Worm (Caenorhabditis elegans): ENCODE results near the gene prmt-5.

DNA sequence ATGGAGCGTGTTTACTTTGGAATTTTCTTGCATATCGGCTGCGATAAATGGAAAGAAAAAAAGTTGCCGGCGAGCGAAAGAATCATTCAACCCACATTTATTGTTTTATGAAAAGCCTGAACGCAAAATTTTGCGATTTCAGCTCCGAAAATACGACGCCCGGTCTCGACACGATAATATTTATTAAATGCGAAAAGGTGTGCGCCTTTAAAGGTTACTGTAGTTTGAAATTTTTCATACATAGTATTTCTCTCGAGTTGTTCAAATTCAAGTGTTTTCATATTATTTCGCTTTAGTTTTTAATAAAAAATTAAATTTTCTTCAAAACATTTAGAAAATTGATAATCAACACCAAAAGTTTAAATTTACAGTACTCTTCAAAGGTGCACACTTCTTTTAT, 21.4 kb upstream of the prmt-5 start, which contains the start of gene syx-16:
- TF ChIP-seq med-1 (GFP tag; optimal IDR thresholded peaks at IDR 0.05; ENCODE audit: insufficient read depth), result no peak
- TF ChIP-seq tab-1 (GFP tag; IDR thresholded peaks at IDR 0.05), result no peak
- TF ChIP-seq ztf-23 (GFP tag; IDR thresholded peaks at IDR 0.05), result no peak
- no peak for TF ChIP-seq flt-1 (GFP tag; IDR thresholded peaks at IDR 0.05)
- no peak for TF ChIP-seq ref-1 (GFP tag; conservative IDR thresholded peaks at IDR 0.05)

Measured in whole organism, midembryonic.